Worm (Caenorhabditis elegans) whole organism, L4/young adult: Measurements from ENCODE around the gene C49F8.3.

Source experiments
- dao-5 ChIP-seq: sonication (generic microtip); optimal IDR thresholded peaks from 2 replicates; lab custom pipeline; 2016; ENCODE audit warnings: missing genotype, missing genetic modification characterization, moderate library complexity, missing compliant biosample characterization
- him-1 ChIP-seq: sonication (generic microtip); optimal IDR thresholded peaks from 2 replicates; lab custom pipeline; 2016; ENCODE audit warnings: missing genotype, missing genetic modification reagents, missing genetic modification characterization, missing compliant biosample characterization

DNA sequence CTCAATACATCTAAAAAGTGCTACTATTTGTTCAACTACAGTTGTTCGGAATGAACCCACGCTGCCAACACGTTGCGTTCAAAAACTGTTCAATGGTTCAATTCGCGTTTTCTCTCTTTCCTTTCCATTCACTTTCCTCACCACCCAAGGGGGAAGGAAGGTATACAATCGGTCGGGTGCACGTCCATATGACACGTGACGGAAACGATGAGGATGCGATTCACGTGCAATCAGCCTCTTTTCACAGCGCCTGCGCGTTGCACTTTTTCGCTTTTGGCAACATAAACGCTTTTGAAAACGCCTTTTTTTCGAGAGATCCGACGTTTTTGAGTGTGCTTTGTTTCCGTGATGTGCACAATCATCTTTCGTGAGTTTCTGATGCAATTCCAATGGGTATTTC, 28.8 kb downstream of the C49F8.3 start:
- TF ChIP-seq dao-5 (tag; lab: Kevin White, UChicago) (no peak), him-1 (no peak)
